Fruit fly (Drosophila melanogaster): ENCODE measurements around the gene CG4213.

The CG4213 gene

DNA sequence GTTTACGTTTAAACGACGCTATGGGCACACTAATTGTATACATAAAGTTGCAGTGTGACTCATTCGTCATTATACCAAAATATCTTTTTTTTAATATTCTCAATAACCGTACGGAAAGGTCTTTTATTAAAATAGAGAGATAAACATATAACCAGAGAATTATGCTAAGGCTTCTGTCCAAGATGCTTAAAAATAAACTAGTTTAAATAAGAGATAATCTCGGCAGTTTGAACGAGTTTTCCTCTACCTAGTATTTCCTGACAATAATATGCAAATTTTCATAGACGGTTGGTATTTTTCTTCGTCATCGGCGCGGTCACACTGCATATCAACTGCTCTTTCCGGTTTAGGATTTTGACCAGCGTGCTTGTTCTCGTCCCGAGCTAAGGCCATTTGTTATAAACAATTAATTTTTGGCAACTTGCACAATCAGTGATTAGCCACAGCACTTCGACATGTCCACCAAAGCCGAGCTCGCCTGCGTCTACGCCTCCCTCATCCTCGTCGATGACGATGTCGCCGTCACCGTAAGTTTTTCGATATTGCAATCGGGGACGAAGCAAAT, 17.7 kb upstream of the CG4213 start, which contains the start of the genes CG13690 and RpLP1 (continued):
- TF ChIP-seq CG31441 (GFP tag; IDR thresholded peaks at IDR 0.05), result peak; percentile 85
- TF ChIP-seq kni (GFP tag; optimal IDR thresholded peaks at IDR 0.05), result peak; percentile 92
- no peak for TF ChIP-seq vnd (GFP tag; IDR thresholded peaks at IDR 0.05; ENCODE audit: partially characterized antibody)
- peak; percentile 2 for TF ChIP-seq CG7745 (tag; optimal IDR thresholded peaks at IDR 0.05)
- no peak; the same call in 2 of the 3 replicates for TF ChIP-seq CG16813 (GFP tag; IDR thresholded peaks at IDR 0.05; ENCODE audit: partially characterized antibody)
- no peak for TF ChIP-seq seq (GFP tag; IDR thresholded peaks at IDR 0.05)
- TF ChIP-seq lola (GFP tag; optimal IDR thresholded peaks at IDR 0.05), result peak in 1 of 3 experiments; percentile 55
- TF ChIP-seq CG11247 (GFP tag; IDR thresholded peaks at IDR 0.05), result no peak
- peak; percentile 68 for TF ChIP-seq Camta (GFP tag; optimal IDR thresholded peaks at IDR 0.05)
- no peak; the same call in 1 of the 2 replicates for TF ChIP-seq bowl (GFP tag; IDR thresholded peaks at IDR 0.05)
- peak; percentile 87 for TF ChIP-seq CG33213 (GFP tag; optimal IDR thresholded peaks at IDR 0.05)
- TF ChIP-seq hkb (optimal IDR thresholded peaks at IDR 0.05), result no peak
- TF ChIP-seq hkb (GFP tag; IDR thresholded peaks at IDR 0.05), result peak; percentile 71
- peak; percentile 75 for TF ChIP-seq Side (GFP tag; optimal IDR thresholded peaks at IDR 0.05)
- TF ChIP-seq disco-r (GFP tag; optimal IDR thresholded peaks at IDR 0.05), result peak; percentile 50
- TF ChIP-seq Blimp-1 (GFP tag; optimal IDR thresholded peaks at IDR 0.05), result peak; percentile 41
- 0 out of 2 replicates have a peak, but pooled peaks have one; percentile 15 for TF ChIP-seq ato (GFP tag; IDR thresholded peaks at IDR 0.05; ENCODE audit: partially characterized antibody)
- no peak for TF ChIP-seq ab (GFP tag; optimal IDR thresholded peaks at IDR 0.05)
- TF ChIP-seq aop (GFP tag; IDR thresholded peaks at IDR 0.05), result no peak
- TF ChIP-seq CG4854 (GFP tag; optimal IDR thresholded peaks at IDR 0.05), result peak; percentile 34
- no peak for TF ChIP-seq Poxn (GFP tag; IDR thresholded peaks at IDR 0.05)
- no peak for TF ChIP-seq jigr1 (GFP tag; IDR thresholded peaks at IDR 0.05)
- peak; percentile 39 to 76 for TF ChIP-seq Pdp1 (GFP tag; optimal IDR thresholded peaks at IDR 0.05)
- TF ChIP-seq CG8478 (optimal IDR thresholded peaks at IDR 0.05), result no peak
- TF ChIP-seq CG18011 (GFP tag; optimal IDR thresholded peaks at IDR 0.05), result peak; percentile 58
- peak; percentile 69; the same call in 1 of the 2 replicates for TF ChIP-seq NFAT (GFP tag; IDR thresholded peaks at IDR 0.05)
- peak; percentile 48 for TF ChIP-seq CG5180 (GFP tag; optimal IDR thresholded peaks at IDR 0.05)
- TF ChIP-seq CG1603 (tag; optimal IDR thresholded peaks at IDR 0.05), result peak; percentile 70
- TF ChIP-seq z (GFP tag; IDR thresholded peaks at IDR 0.05), result no peak
- TF ChIP-seq D19B (GFP tag; optimal IDR thresholded peaks at IDR 0.05), result peak; percentile 31
- peak; percentile 89 for TF ChIP-seq Mes4 (GFP tag; optimal IDR thresholded peaks at IDR 0.05)
- TF ChIP-seq phol (tag; optimal IDR thresholded peaks at IDR 0.05), result peak; percentile 89
- TF ChIP-seq Oli (tag; optimal IDR thresholded peaks at IDR 0.05), result peak; percentile 56
- peak; percentile 66 for TF ChIP-seq CG10979 (tag; optimal IDR thresholded peaks at IDR 0.05)
- TF ChIP-seq tll (GFP tag; optimal IDR thresholded peaks at IDR 0.05), result no peak
- peak; percentile 15 for TF ChIP-seq CG10654 (GFP tag; optimal IDR thresholded peaks at IDR 0.05)
- TF ChIP-seq vvl (GFP tag; IDR thresholded peaks at IDR 0.05), result peak; percentile 94
- peak; percentile 64 for TF ChIP-seq CG6683 (GFP tag; optimal IDR thresholded peaks at IDR 0.05)
- peak; percentile 84 for TF ChIP-seq CG12391 (tag; optimal IDR thresholded peaks at IDR 0.05)
- no peak for TF ChIP-seq peb (GFP tag; IDR thresholded peaks at IDR 0.05)
- TF ChIP-seq repo (GFP tag; optimal IDR thresholded peaks at IDR 0.05), result peak; percentile 40
- TF ChIP-seq CG18764 (GFP tag; optimal IDR thresholded peaks at IDR 0.05), result peak; percentile 18
- TF ChIP-seq unc-4 (GFP tag; IDR thresholded peaks at IDR 0.05; ENCODE audit: partially characterized antibody), result no peak
- TF ChIP-seq ems (GFP tag; optimal IDR thresholded peaks at IDR 0.05), result peak; percentile 53
- peak; percentile 93 for TF ChIP-seq MTF-1 (GFP tag; optimal IDR thresholded peaks at IDR 0.05; ENCODE audit: borderline replicate concordance)
- no peak for TF ChIP-seq CG31224 (GFP tag; IDR thresholded peaks at IDR 0.05)
- TF ChIP-seq CG13775 (GFP tag; optimal IDR thresholded peaks at IDR 0.05), result peak; percentile 91
- peak; percentile 82 for TF ChIP-seq E2f2 (GFP tag; IDR thresholded peaks at IDR 0.05)
- TF ChIP-seq luna (GFP tag; optimal IDR thresholded peaks at IDR 0.05), result peak; percentile 66
- no peak for TF ChIP-seq sisA (GFP tag; IDR thresholded peaks at IDR 0.05)

Measured in whole organism, embryonic.